Worm (Caenorhabditis elegans) whole organism, late embryonic: ENCODE data around the gene F46F3.3.

Experiments used
- ceh-48 ChIP-seq: sonication (generic microtip); optimal IDR thresholded peaks from 2 replicates; lab custom pipeline; 2016; ENCODE audit warnings: missing genetic modification characterization, inconsistent platforms, missing compliant biosample characterization
- ceh-9 ChIP-seq: sonication (generic microtip); optimal IDR thresholded peaks from 2 replicates; lab custom pipeline; 2016; ENCODE audit warnings: mild to moderate bottlenecking, missing genetic modification characterization, inconsistent platforms, missing compliant biosample characterization
- dmd-4 ChIP-seq: sonication (generic microtip); optimal IDR thresholded peaks from 2 replicates; lab custom pipeline; 2016; ENCODE audit warnings: borderline replicate concordance, missing genetic modification characterization, missing compliant biosample characterization
- fkh-6 ChIP-seq: sonication (generic microtip); optimal IDR thresholded peaks from 2 replicates; lab custom pipeline; 2016; ENCODE audit warnings: missing genetic modification characterization, missing compliant biosample characterization
- nhr-11 ChIP-seq: fragments of 150-350 bp; optimal IDR thresholded peaks from 2 replicates; lab custom pipeline; 2014; ENCODE audit warnings: missing biosample characterization, missing genetic modification characterization
- odd-2 ChIP-seq: sonication (generic microtip); optimal IDR thresholded peaks from 2 replicates; lab custom pipeline; 2017; ENCODE audit warnings: antibody characterized with exemption, mild to moderate bottlenecking, missing genetic modification characterization, missing compliant biosample characterization
- pag-3 ChIP-seq: sonication (generic microtip); optimal IDR thresholded peaks from 2 replicates; lab custom pipeline; 2016; ENCODE audit warnings: missing compliant biosample characterization, missing genetic modification characterization, borderline replicate concordance
- syd-9 ChIP-seq: sonication (generic microtip); optimal IDR thresholded peaks from 2 replicates; lab custom pipeline; 2016; ENCODE audit warnings: mild to moderate bottlenecking, missing genetic modification characterization, moderate library complexity, missing compliant biosample characterization

DNA sequence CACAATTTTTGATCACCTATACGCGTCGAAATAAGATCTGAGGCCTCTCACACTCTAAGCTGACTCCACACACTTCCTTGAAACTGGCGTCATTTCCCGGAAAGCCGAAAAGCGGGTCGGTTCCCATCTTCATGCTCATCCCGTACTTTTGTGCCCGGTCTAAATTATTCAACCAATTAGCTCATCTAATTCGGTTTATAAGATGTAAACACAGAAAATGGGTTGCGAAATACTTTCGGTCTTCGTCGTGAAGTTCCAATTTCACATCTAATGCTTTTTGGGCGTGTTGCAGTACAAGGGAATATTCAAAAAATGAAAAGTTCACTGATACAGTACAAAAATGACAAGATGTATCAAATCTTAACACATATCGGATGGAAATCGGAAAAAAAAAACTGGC, 36.1 kb upstream of the F46F3.3 start:
- no peak for TF ChIP-seq dmd-4 (tag; lab: Kevin White, UChicago)
- TF ChIP-seq pag-3 (tag; lab: Kevin White, UChicago): no peak
- no peak for TF ChIP-seq odd-2 (tag; lab: Kevin White, UChicago)
- no peak for TF ChIP-seq nhr-11 (tag; lab: Kevin White, UChicago)
- TF ChIP-seq ceh-48: no peak
- TF ChIP-seq ceh-9 (tag; lab: Kevin White, UChicago): no peak
- no peak for TF ChIP-seq syd-9 (tag; lab: Kevin White, UChicago)
- TF ChIP-seq fkh-6 (tag; lab: Kevin White, UChicago): no peak
